Fruit fly (Drosophila melanogaster) whole organism, embryonic: ENCODE measurements around the gene CG32225.
A peak's percentile ranks its signal among the peaks of the same experiment; 100 is the strongest.

Experiments used
- Awh ChIP-seq: fragments of 200-800 bp; sonication (Bioruptor generic); IDR thresholded peaks from 2 replicates; pipeline ENCODE4, ENCODE4 v1.3.6; 2022; ENCODE audit warnings: missing biosample characterization, missing genetic modification characterization
- CG10654 ChIP-seq: fragments of 200-800 bp; sonication (Bioruptor generic); optimal IDR thresholded peaks from 2 replicates; lab custom pipeline; 2016; ENCODE audit warnings: missing biosample characterization, missing genetic modification characterization
- CG11093 ChIP-seq: fragments of 200-800 bp; sonication (Bioruptor generic); IDR thresholded peaks from 3 replicates; pipeline ENCODE4 v1.3.6; 2022; ENCODE audit warnings: missing biosample characterization, missing genetic modification characterization
- CG14441 ChIP-seq: fragments of 200-800 bp; sonication (Bioruptor generic); IDR thresholded peaks from 2 replicates; pipeline ENCODE4 v1.3.6; 2022; ENCODE audit warnings: missing biosample characterization, missing genetic modification characterization
- CG14860 ChIP-seq: fragments of 200-800 bp; sonication (Bioruptor generic); IDR thresholded peaks from 3 replicates; pipeline ENCODE4 v1.3.6; 2022; ENCODE audit warnings: missing biosample characterization, missing genetic modification characterization; ENCODE audit not compliant: partially characterized antibody
- CG15011 ChIP-seq: fragments of 200-800 bp; sonication (Bioruptor generic); optimal IDR thresholded peaks from 3 replicates; lab custom pipeline; 2018; ENCODE audit warnings: missing biosample characterization, mild to moderate bottlenecking, missing genetic modification characterization
- CG17612 ChIP-seq: fragments of 200-800 bp; sonication (Bioruptor generic); IDR thresholded peaks from 2 replicates; pipeline ENCODE4 v1.3.6; 2022; ENCODE audit warnings: missing biosample characterization, missing genetic modification characterization
- CG3065 ChIP-seq: fragments of 200-800 bp; sonication (Bioruptor generic); optimal IDR thresholded peaks from 2 replicates; lab custom pipeline; 2016; ENCODE audit warnings: missing biosample characterization, missing genetic modification characterization
- CG33557 ChIP-seq: fragments of 200-800 bp; sonication (Bioruptor generic); optimal IDR thresholded peaks from 2 replicates; lab custom pipeline; 2019; ENCODE audit warnings: missing biosample characterization, mild to moderate bottlenecking, missing genetic modification characterization, moderate library complexity
- CG34224 ChIP-seq: fragments of 200-800 bp; sonication (Bioruptor generic); IDR thresholded peaks from 3 replicates; pipeline ENCODE4 v1.3.6; 2022; ENCODE audit warnings: missing biosample characterization, missing genetic modification characterization; ENCODE audit not compliant: partially characterized antibody
- CG3847 ChIP-seq: fragments of 200-800 bp; sonication (Bioruptor generic); IDR thresholded peaks from 2 replicates; pipeline ENCODE4 v1.3.6; 2022; ENCODE audit warnings: missing biosample characterization, missing genetic modification characterization
- CG4360 ChIP-seq: fragments of 200-800 bp; sonication (Bioruptor generic); IDR thresholded peaks from 2 replicates; pipeline ENCODE4 v1.3.6; 2022; ENCODE audit warnings: missing biosample characterization, missing genetic modification characterization
- CG8359 ChIP-seq: fragments of 200-800 bp; sonication (Bioruptor generic); optimal IDR thresholded peaks from 2 replicates; lab custom pipeline; 2017; ENCODE audit warnings: missing biosample characterization, mild to moderate bottlenecking, missing genetic modification characterization, borderline replicate concordance
- CG9609 ChIP-seq: fragments of 200-800 bp; sonication (Bioruptor generic); optimal IDR thresholded peaks from 3 replicates; lab custom pipeline; 2016; ENCODE audit warnings: missing biosample characterization, missing genetic modification characterization
- CG9727 ChIP-seq: fragments of 200-800 bp; sonication (Bioruptor generic); optimal IDR thresholded peaks from 3 replicates; lab custom pipeline; 2017; ENCODE audit warnings: missing biosample characterization, mild to moderate bottlenecking, missing genetic modification characterization
- CG9932 ChIP-seq: fragments of 200-800 bp; sonication (Bioruptor generic); IDR thresholded peaks from 2 replicates; pipeline ENCODE4 v1.3.6; 2022; ENCODE audit warnings: missing biosample characterization, missing genetic modification characterization
- CHES-1-like ChIP-seq: fragments of 200-800 bp; sonication (Bioruptor generic); optimal IDR thresholded peaks from 2 replicates; lab custom pipeline; 2016; ENCODE audit warnings: missing biosample characterization, missing genetic modification characterization
- Chrac-16 ChIP-seq: fragments of 200-800 bp; sonication (Bioruptor generic); optimal IDR thresholded peaks from 3 replicates; lab custom pipeline; 2016; ENCODE audit warnings: missing biosample characterization, missing genetic modification characterization
- D19B ChIP-seq: fragments of 200-800 bp; sonication (Bioruptor generic); optimal IDR thresholded peaks from 2 replicates; lab custom pipeline; 2017; ENCODE audit warnings: missing biosample characterization, mild to moderate bottlenecking, missing genetic modification characterization
- Dp ChIP-seq: fragments of 200-800 bp; sonication (Bioruptor generic); optimal IDR thresholded peaks from 2 replicates; lab custom pipeline; 2018; ENCODE audit warnings: missing biosample characterization, mild to moderate bottlenecking, missing genetic modification characterization, moderate library complexity
- Fer1 ChIP-seq: fragments of 200-800 bp; sonication (Bioruptor generic); optimal IDR thresholded peaks from 2 replicates; lab custom pipeline; 2017; ENCODE audit warnings: missing biosample characterization, mild to moderate bottlenecking, missing genetic modification characterization
- Gug ChIP-seq: fragments of 200-800 bp; sonication (Bioruptor generic); IDR thresholded peaks from 4 replicates; pipeline ENCODE4 v1.3.6; 2022; ENCODE audit warnings: missing biosample characterization, missing genetic modification characterization
- HmgZ ChIP-seq: fragments of 200-800 bp; sonication (Bioruptor generic); optimal IDR thresholded peaks from 2 replicates; lab custom pipeline; 2018; ENCODE audit warnings: missing biosample characterization, mild to moderate bottlenecking, missing genetic modification characterization
- Oli ChIP-seq: fragments of 200-800 bp; sonication (Bioruptor generic); optimal IDR thresholded peaks from 2 replicates; lab custom pipeline; 2018; ENCODE audit warnings: missing biosample characterization, mild to moderate bottlenecking, missing genetic modification characterization, moderate library complexity
- Opbp ChIP-seq: fragments of 200-800 bp; sonication (Bioruptor generic); IDR thresholded peaks from 3 replicates; pipeline ENCODE4 v1.3.6; 2022; ENCODE audit warnings: missing biosample characterization, missing genetic modification characterization; ENCODE audit not compliant: partially characterized antibody
- Six4 ChIP-seq: fragments of 200-800 bp; sonication (Bioruptor generic); optimal IDR thresholded peaks from 2 replicates; lab custom pipeline; 2016; ENCODE audit warnings: missing biosample characterization, missing genetic modification characterization
- Sry-δ ChIP-seq: fragments of 200-800 bp; sonication (Bioruptor generic); optimal IDR thresholded peaks from 2 replicates; lab custom pipeline; 2016; ENCODE audit warnings: missing biosample characterization, missing genetic modification characterization
- Taf1 ChIP-seq: fragments of 200-800 bp; sonication (Bioruptor generic); IDR thresholded peaks from 2 replicates; pipeline ENCODE4 v1.3.6; 2022; ENCODE audit warnings: missing biosample characterization, missing genetic modification characterization
- amos ChIP-seq: fragments of 200-800 bp; sonication (Bioruptor generic); IDR thresholded peaks from 2 replicates; pipeline ENCODE4 v1.3.6; 2022; ENCODE audit warnings: missing biosample characterization, missing genetic modification characterization; ENCODE audit not compliant: partially characterized antibody
- btn ChIP-seq: fragments of 200-800 bp; sonication (Bioruptor generic); optimal IDR thresholded peaks from 2 replicates; lab custom pipeline; 2016; ENCODE audit warnings: missing biosample characterization, missing genetic modification characterization
- cad ChIP-seq: fragments of >200 bp; optimal IDR thresholded peaks from 2 replicates; lab custom pipeline; 2017; ENCODE audit warnings: missing biosample characterization, missing genetic modification characterization
- dmrt99B ChIP-seq: fragments of 200-800 bp; sonication (Bioruptor generic); optimal IDR thresholded peaks from 2 replicates; lab custom pipeline; 2018; ENCODE audit warnings: missing biosample characterization, mild to moderate bottlenecking, missing genetic modification characterization, moderate library complexity
- dysf ChIP-seq: fragments of 200-800 bp; sonication (Bioruptor generic); IDR thresholded peaks from 3 replicates; pipeline ENCODE4 v1.3.6; 2022; ENCODE audit warnings: missing biosample characterization, missing genetic modification characterization
- emc ChIP-seq: fragments of 200-800 bp; sonication (Bioruptor generic); optimal IDR thresholded peaks from 2 replicates; lab custom pipeline; 2016; ENCODE audit warnings: missing biosample characterization, missing genetic modification characterization
- eve ChIP-seq, 2 experiments: fragments of >200 bp; optimal IDR thresholded peaks; 2 replicates each; lab custom pipeline; 2017; ENCODE audit warnings: missing biosample characterization in 2 of 2, missing genetic modification characterization in 2 of 2
- mam ChIP-seq: fragments of 200-800 bp; sonication (Bioruptor generic); optimal IDR thresholded peaks from 3 replicates; lab custom pipeline; 2016; ENCODE audit warnings: missing biosample characterization, missing genetic modification characterization
- nau ChIP-seq: fragments of 200-800 bp; sonication (Bioruptor generic); optimal IDR thresholded peaks from 3 replicates; lab custom pipeline; 2017; ENCODE audit warnings: missing biosample characterization, mild to moderate bottlenecking, missing genetic modification characterization, missing genetic modification reagents
- nmo ChIP-seq: fragments of 200-800 bp; sonication (Bioruptor generic); optimal IDR thresholded peaks from 2 replicates; lab custom pipeline; 2018; ENCODE audit warnings: missing biosample characterization, mild to moderate bottlenecking, missing genetic modification characterization, moderate library complexity
- nom ChIP-seq: fragments of 200-800 bp; sonication (Bioruptor generic); optimal IDR thresholded peaks from 2 replicates; lab custom pipeline; 2017; ENCODE audit warnings: missing biosample characterization, missing genetic modification characterization, mild to moderate bottlenecking, moderate library complexity, missing genetic modification reagents
- otp ChIP-seq: fragments of 200-800 bp; sonication (Bioruptor generic); IDR thresholded peaks from 3 replicates; pipeline ENCODE4, ENCODE4 v1.3.6; 2022; ENCODE audit warnings: missing biosample characterization, missing genetic modification characterization
- p53 ChIP-seq: fragments of 200-800 bp; sonication (Bioruptor generic); optimal IDR thresholded peaks from 2 replicates; lab custom pipeline; 2016; ENCODE audit warnings: missing biosample characterization, missing genetic modification characterization
- peb ChIP-seq: fragments of 200-800 bp; sonication (Bioruptor generic); IDR thresholded peaks from 2 replicates; pipeline ENCODE4 v1.3.6; 2022; ENCODE audit warnings: missing biosample characterization, missing genetic modification characterization
- slbo ChIP-seq: fragments of 200-800 bp; sonication (Bioruptor generic); IDR thresholded peaks from 2 replicates; pipeline ENCODE4 v1.3.6; 2022; ENCODE audit warnings: missing biosample characterization, missing genetic modification characterization
- slp2 ChIP-seq: fragments of 200-800 bp; sonication (Bioruptor generic); optimal IDR thresholded peaks from 2 replicates; lab custom pipeline; 2016; ENCODE audit warnings: missing biosample characterization, missing genetic modification characterization
- sr ChIP-seq: fragments of 200-800 bp; sonication (Bioruptor generic); IDR thresholded peaks from 3 replicates; pipeline ENCODE4 v1.3.6; 2022; ENCODE audit warnings: missing biosample characterization, missing genetic modification characterization
- stwl ChIP-seq: fragments of 200-800 bp; sonication (Bioruptor generic); optimal IDR thresholded peaks from 3 replicates; lab custom pipeline; 2018; ENCODE audit warnings: missing biosample characterization, mild to moderate bottlenecking, missing genetic modification characterization, moderate library complexity
- twi ChIP-seq: fragments of 200-800 bp; optimal IDR thresholded peaks from 2 replicates; lab custom pipeline; 2019; ENCODE audit warnings: missing biosample characterization, mild to moderate bottlenecking, missing genetic modification characterization, moderate library complexity
- vnd ChIP-seq: fragments of 200-800 bp; sonication (Bioruptor generic); IDR thresholded peaks from 3 replicates; pipeline ENCODE4 v1.3.6; 2022; ENCODE audit warnings: missing biosample characterization, missing genetic modification characterization; ENCODE audit not compliant: partially characterized antibody
- zfh2 ChIP-seq: fragments of 200-800 bp; sonication (Bioruptor generic); optimal IDR thresholded peaks from 2 replicates; lab custom pipeline; 2016; ENCODE audit warnings: missing biosample characterization, missing genetic modification characterization

CG32225 gene

DNA sequence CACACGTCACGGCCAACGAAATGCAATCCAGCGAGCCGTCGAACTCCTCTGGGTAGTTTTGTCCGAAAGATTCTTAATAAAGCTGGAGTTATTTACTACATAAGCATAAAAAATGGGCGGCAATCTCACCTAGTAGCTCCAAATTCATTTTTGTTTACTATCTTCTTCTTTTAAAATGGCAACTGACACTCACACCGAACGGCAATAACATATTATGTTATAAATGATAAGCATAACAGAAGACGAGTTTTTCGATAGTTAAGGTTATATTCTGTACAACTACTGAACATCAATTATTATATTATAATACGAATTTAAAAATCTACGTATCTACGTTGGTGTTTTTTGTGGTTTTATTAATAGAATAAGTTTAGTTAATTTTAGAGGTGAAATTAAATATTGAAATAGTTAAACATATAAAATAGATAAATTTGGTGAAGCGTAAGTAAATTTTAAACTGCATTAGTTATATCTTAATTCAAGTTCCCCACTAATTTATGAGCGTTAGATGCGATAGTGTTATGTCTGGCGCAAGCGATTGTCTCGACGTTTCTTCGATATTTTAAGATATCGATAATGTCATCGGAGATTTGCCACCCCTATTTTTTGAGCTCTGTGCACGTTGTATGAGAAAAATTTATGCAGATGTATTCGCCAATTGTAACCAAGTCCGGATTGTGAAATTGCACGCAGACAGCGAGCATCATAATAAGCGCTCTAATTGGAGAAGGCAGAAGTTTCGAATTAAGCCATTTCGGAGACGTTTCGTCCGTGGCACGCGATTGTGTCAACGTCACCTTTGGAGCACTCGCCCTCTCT, 41.9 kb upstream of the CG32225 start, which contains the start of the genes Rbbp5 and eRF1 (continued):
- peak; percentile 66 for TF ChIP-seq Six4 (GFP tag; lab: Kevin White, UChicago)
- peak; percentile 77 for TF ChIP-seq CG9727 (GFP tag; lab: Kevin White, UChicago)
- peak; percentile 22 for TF ChIP-seq Fer1 (GFP tag; lab: Kevin White, UChicago)
- TF ChIP-seq CG9932 (GFP tag; lab: Robert Waterston, UW), result peak; percentile 96
- peak; percentile 59; the same call in 1 of the 3 replicates for TF ChIP-seq CG11093 (GFP tag; lab: Robert Waterston, UW)
- peak; percentile 41; the same call in 1 of the 2 replicates for TF ChIP-seq CG17612 (GFP tag; lab: Robert Waterston, UW)
- TF ChIP-seq nau, result no peak
- TF ChIP-seq slbo, result no peak; the same call in 1 of the 2 replicates
- peak; percentile 59 for TF ChIP-seq twi (tag; lab: Kevin White, UChicago)
- TF ChIP-seq CG10654 (GFP tag; lab: Kevin White, UChicago), result peak; percentile 73
- TF ChIP-seq mam, result peak; percentile 81
- TF ChIP-seq sr (GFP tag; lab: Robert Waterston, UW), result no peak
- peak; percentile 82 for TF ChIP-seq Chrac-16
- TF ChIP-seq CG3065, result peak; percentile 20
- peak; percentile 44 for TF ChIP-seq Oli (tag; lab: Kevin White, UChicago)
- TF ChIP-seq dysf, result peak; percentile 81; the same call in 2 of the 3 replicates
- peak; percentile 85 for TF ChIP-seq CG34224 (GFP tag; lab: Robert Waterston, UW)
- TF ChIP-seq Awh, result peak; percentile 75
- TF ChIP-seq peb (GFP tag; lab: Robert Waterston, UW), result peak; percentile 49; the same call in 1 of the 2 replicates
- peak; percentile 55 for TF ChIP-seq CG9609 (GFP tag; lab: Kevin White, UChicago)
- no peak for TF ChIP-seq CG4360 (GFP tag; lab: Robert Waterston, UW)
- TF ChIP-seq vnd (GFP tag; lab: Robert Waterston, UW), result peak; percentile 89
- TF ChIP-seq otp (GFP tag; lab: Robert Waterston, UW), result peak; percentile 66; the same call in 2 of the 3 replicates
- TF ChIP-seq stwl (tag; lab: Kevin White, UChicago), result peak; percentile 41
- TF ChIP-seq cad (GFP tag; lab: Kevin White, UChicago), result no peak
- TF ChIP-seq zfh2 (GFP tag; lab: Kevin White, UChicago), result peak; percentile 80
- peak; percentile 28 for TF ChIP-seq nom
- no peak for TF ChIP-seq p53 (GFP tag; lab: Kevin White, UChicago)
- TF ChIP-seq CG14860 (GFP tag; lab: Robert Waterston, UW), result peak; percentile 86
- peak; percentile 55 for TF ChIP-seq CG33557 (GFP tag; lab: Kevin White, UChicago)
- peak; percentile 16 for TF ChIP-seq CHES-1-like (GFP tag; lab: Kevin White, UChicago)
- no peak for TF ChIP-seq D19B (GFP tag; lab: Kevin White, UChicago)
- TF ChIP-seq HmgZ (tag; lab: Kevin White, UChicago), result peak; percentile 55
- TF ChIP-seq slp2 (GFP tag; lab: Kevin White, UChicago), result peak; percentile 27
- TF ChIP-seq eve (GFP tag; optimal IDR thresholded peaks at IDR 0.05; lab: Kevin White, UChicago), result no peak
- TF ChIP-seq emc (GFP tag; lab: Kevin White, UChicago), result peak; percentile 9
- TF ChIP-seq CG15011, result no peak
- no peak for TF ChIP-seq dmrt99B (tag; lab: Kevin White, UChicago)
- TF ChIP-seq Gug, result peak; percentile 85; the same call in 3 of the 4 replicates
- peak; percentile 2 for TF ChIP-seq Dp
- peak; percentile 75 for TF ChIP-seq CG14441 (GFP tag; lab: Robert Waterston, UW)
- peak; percentile 94 for TF ChIP-seq Sry-δ (GFP tag; lab: Kevin White, UChicago)
- TF ChIP-seq nmo (GFP tag; lab: Kevin White, UChicago), result peak; percentile 85
- TF ChIP-seq Opbp, result peak; percentile 94
- TF ChIP-seq CG8359 (GFP tag; lab: Kevin White, UChicago), result no peak
- TF ChIP-seq amos (GFP tag; lab: Robert Waterston, UW), result peak; percentile 96
- no peak for TF ChIP-seq btn (GFP tag; lab: Kevin White, UChicago)
- TF ChIP-seq Taf1 (GFP tag; lab: Robert Waterston, UW), result peak; percentile 70
- TF ChIP-seq CG3847 (GFP tag; lab: Robert Waterston, UW), result peak; percentile 85
